Worm (Caenorhabditis elegans): Measurements from ENCODE around the gene amdh-1.

The amdh-1 gene

ce11 chrIII:6240528-6240927 is 11.1 kb upstream of the amdh-1 start, which contains the start of gene T12A2.3:
TSS of gene T12A2.3 (plus strand) at chrIII:6240828.
- TF ChIP-seq ztf-28 (GFP tag; IDR thresholded peaks at IDR 0.05) (no peak), lsl-1 (GFP tag; optimal IDR thresholded peaks at IDR 0.05) (no peak), attf-6 (GFP tag; IDR thresholded peaks at IDR 0.05) (no peak), ceh-27 (GFP tag; optimal IDR thresholded peaks at IDR 0.05) (no peak), madf-8 (GFP tag; conservative IDR thresholded peaks at IDR 0.05) (no peak), somi-1 (GFP tag; optimal IDR thresholded peaks at IDR 0.05) (no peak), Y79H2A.3 (GFP tag; conservative IDR thresholded peaks at IDR 0.05) (no peak), aptf-3 (GFP tag; IDR thresholded peaks at IDR 0.05) (no peak), atf-7 (tag; optimal IDR thresholded peaks at IDR 0.05) (no peak), Y95B8A.8 (GFP tag; IDR thresholded peaks at IDR 0.05) (no peak), F33H1.4 (GFP tag; IDR thresholded peaks at IDR 0.05) (no peak), let-607 (tag; optimal IDR thresholded peaks at IDR 0.05) (no peak), nhr-120 (GFP tag; IDR thresholded peaks at IDR 0.05) (no peak), B0019.2 (GFP tag; conservative IDR thresholded peaks at IDR 0.05) (no peak), dpff-1 (tag; optimal IDR thresholded peaks at IDR 0.05) (no peak), attf-3 (GFP tag; conservative IDR thresholded peaks at IDR 0.05) (no peak), mel-28 (tag; optimal IDR thresholded peaks at IDR 0.05; ENCODE audit: borderline replicate concordance) (no peak), snpc-1.3 (tag; optimal IDR thresholded peaks at IDR 0.05; ENCODE audit: insufficient read depth) (no peak), zfh-2 (GFP tag; conservative IDR thresholded peaks at IDR 0.05) (no peak), mes-4 (tag; optimal IDR thresholded peaks at IDR 0.05) (no peak)

- TF ChIP-seq nfya-2 (GFP tag; IDR thresholded peaks at IDR 0.05) (no peak), sptf-2 (GFP tag; optimal IDR thresholded peaks at IDR 0.05) (no peak), F37B4.10 (GFP tag; IDR thresholded peaks at IDR 0.05) (no peak), tlf-1 (GFP tag; optimal IDR thresholded peaks at IDR 0.05) (no peak), let-526 (GFP tag; IDR thresholded peaks at IDR 0.05) (no peak), dox-1 (GFP tag; IDR thresholded peaks at IDR 0.05) (no peak), sea-2 (GFP tag; IDR thresholded peaks at IDR 0.05) (no peak), F49E8.2 (tag; optimal IDR thresholded peaks at IDR 0.05; ENCODE audit: insufficient read depth) (no peak), ceh-91 (GFP tag; IDR thresholded peaks at IDR 0.05) (no peak), mcd-1 (GFP tag; IDR thresholded peaks at IDR 0.05) (no peak), dpff-1 (tag; optimal IDR thresholded peaks at IDR 0.05) (no peak), B0261.1 (tag; optimal IDR thresholded peaks at IDR 0.05) (no peak), fkh-3 (tag; optimal IDR thresholded peaks at IDR 0.05) (no peak), attf-5 (GFP tag; optimal IDR thresholded peaks at IDR 0.05) (no peak), Y53F4B.3 (GFP tag; IDR thresholded peaks at IDR 0.05) (no peak)
Measured at ce11 chrIII:6245728-6246127, 5.9 kb upstream of the amdh-1 start, which contains the start of gene bcas-2. TSS of gene bcas-2 (minus strand) at chrIII:6245828.

- TF ChIP-seq ceh-91 (GFP tag; IDR thresholded peaks at IDR 0.05), result no peak
- TF ChIP-seq dpl-1 (GFP tag; optimal IDR thresholded peaks at IDR 0.05), result no peak
- no peak for TF ChIP-seq sdz-38 (tag; optimal IDR thresholded peaks at IDR 0.05)
- no peak for TF ChIP-seq mxl-1 (tag; optimal IDR thresholded peaks at IDR 0.05)
- TF ChIP-seq let-607 (tag; optimal IDR thresholded peaks at IDR 0.05), result peak in 1 of 2 experiments; percentile 27
- TF ChIP-seq F33H1.4 (GFP tag; IDR thresholded peaks at IDR 0.05), result peak; percentile 69
- peak; percentile 8 for TF ChIP-seq lsl-1 (GFP tag; optimal IDR thresholded peaks at IDR 0.05)
- TF ChIP-seq hmg-1.2 (GFP tag; IDR thresholded peaks at IDR 0.05), result peak; percentile 27; the same call in 1 of the 2 replicates
Measured at ce11 chrIII:6248064-6248687, 3.4 kb upstream of the amdh-1 start, which contains the start of the genes gen-1 and stt-3. TSS of gene gen-1 (minus strand) at chrIII:6248158. TSS of gene stt-3 (plus strand) at chrIII:6248637.
